Fruit fly (Drosophila melanogaster) whole organism, embryonic: ENCODE measurements around the gene ath.

ENCODE experiments used
- CG10462 ChIP-seq: fragments of 200-800 bp; sonication (Bioruptor generic); optimal IDR thresholded peaks from 2 replicates; lab custom pipeline; 2016; ENCODE audit warnings: missing biosample characterization, missing genetic modification characterization
- CG11560 ChIP-seq: fragments of 200-800 bp; sonication (Bioruptor generic); IDR thresholded peaks from 3 replicates; pipeline ENCODE4 v1.3.6; 2022; ENCODE audit warnings: missing biosample characterization, missing genetic modification characterization
- CG9817 ChIP-seq: fragments of 200-800 bp; sonication (Bioruptor generic); optimal IDR thresholded peaks from 2 replicates; lab custom pipeline; 2018; ENCODE audit warnings: missing biosample characterization, mild to moderate bottlenecking, missing genetic modification characterization, moderate library complexity
- Dip2 ChIP-seq: fragments of 200-800 bp; sonication (Bioruptor generic); IDR thresholded peaks from 2 replicates; pipeline ENCODE4 v1.3.6; 2022; ENCODE audit warnings: missing biosample characterization, missing genetic modification characterization
- E2f1 ChIP-seq: fragments of 200-800 bp; sonication (Bioruptor generic); IDR thresholded peaks from 2 replicates; pipeline ENCODE4 v1.3.6; 2022; ENCODE audit warnings: missing biosample characterization, missing genetic modification characterization
- NFAT ChIP-seq: fragments of 200-800 bp; sonication (Bioruptor generic); IDR thresholded peaks from 2 replicates; pipeline ENCODE4 v1.3.6; 2022; ENCODE audit warnings: missing biosample characterization, missing genetic modification characterization
- nom ChIP-seq: fragments of 200-800 bp; sonication (Bioruptor generic); optimal IDR thresholded peaks from 2 replicates; lab custom pipeline; 2017; ENCODE audit warnings: missing biosample characterization, missing genetic modification characterization, mild to moderate bottlenecking, moderate library complexity, missing genetic modification reagents
- ssp ChIP-seq: fragments of 200-800 bp; sonication (Bioruptor generic); IDR thresholded peaks from 2 replicates; pipeline ENCODE4 v1.3.6; 2022; ENCODE audit warnings: missing biosample characterization, missing genetic modification characterization

DNA sequence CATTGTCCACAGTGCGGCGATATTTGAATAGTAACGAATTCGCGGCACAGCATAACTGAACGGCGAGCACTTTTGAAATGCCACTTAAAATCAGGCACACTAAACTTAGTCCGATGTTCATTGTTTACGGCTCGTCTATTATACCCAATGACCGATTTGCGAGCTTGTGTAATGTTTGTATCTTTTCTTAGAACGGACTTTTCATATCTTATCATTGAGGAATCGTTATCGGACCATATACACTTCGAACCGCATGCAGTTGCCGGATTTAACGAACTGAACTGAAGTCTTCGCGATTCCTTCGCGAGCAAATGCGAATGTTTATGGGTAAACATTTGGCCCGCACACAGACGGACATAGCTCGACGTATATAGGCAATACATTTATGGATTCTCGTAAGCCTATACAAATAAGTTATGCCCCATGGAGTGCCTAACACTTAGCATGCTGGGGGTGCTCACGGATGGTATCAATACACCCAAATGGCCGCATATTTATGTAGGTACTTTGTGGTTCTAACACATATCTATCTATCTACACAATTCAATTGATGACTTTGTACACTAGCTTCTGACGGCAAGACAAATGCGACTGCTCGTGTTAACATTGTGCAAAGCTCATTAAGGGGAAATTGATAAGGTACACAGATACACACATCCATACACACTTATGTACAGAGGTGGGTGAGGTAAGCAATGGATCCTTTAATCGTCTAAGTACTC lies 26.9 kb downstream of the ath start, which contains the start of gene mthl15:
- TF ChIP-seq nom: no peak
- no peak for TF ChIP-seq CG11560 (tag; lab: Robert Waterston, UW)
- TF ChIP-seq CG9817 (tag; lab: Kevin White, UChicago): no peak
- TF ChIP-seq E2f1 (GFP tag; lab: Robert Waterston, UW): no peak
- no peak for TF ChIP-seq Dip2
- TF ChIP-seq NFAT (GFP tag; lab: Robert Waterston, UW): no peak
- no peak for TF ChIP-seq ssp
- TF ChIP-seq CG10462 (GFP tag; lab: Kevin White, UChicago): no peak
